Fruit fly (Drosophila melanogaster) whole organism, embryonic: ENCODE data around the gene PCNA2.

Experiments used
- CG10147 ChIP-seq: fragments of 200-800 bp; sonication (Bioruptor generic); optimal IDR thresholded peaks from 2 replicates; lab custom pipeline; 2019; ENCODE audit warnings: missing biosample characterization, mild to moderate bottlenecking, missing genetic modification characterization, moderate library complexity
- CG10366 ChIP-seq: fragments of 200-800 bp; sonication (Bioruptor generic); IDR thresholded peaks from 2 replicates; pipeline ENCODE4 v1.3.6; 2022; ENCODE audit warnings: missing biosample characterization, missing genetic modification characterization
- CG11085 ChIP-seq: fragments of 200-800 bp; sonication (Bioruptor generic); IDR thresholded peaks from 2 replicates; pipeline ENCODE4 v1.3.6; 2022; ENCODE audit warnings: missing biosample characterization, missing genetic modification characterization
- CG11560 ChIP-seq: fragments of 200-800 bp; sonication (Bioruptor generic); IDR thresholded peaks from 3 replicates; pipeline ENCODE4 v1.3.6; 2022; ENCODE audit warnings: missing biosample characterization, missing genetic modification characterization
- CG12104 ChIP-seq: fragments of 200-800 bp; sonication (Bioruptor generic); optimal IDR thresholded peaks from 3 replicates; lab custom pipeline; 2016; ENCODE audit warnings: missing biosample characterization, missing genetic modification characterization
- CG12744 ChIP-seq: fragments of 200-800 bp; sonication (Bioruptor generic); optimal IDR thresholded peaks from 2 replicates; lab custom pipeline; 2016; ENCODE audit warnings: missing biosample characterization, missing genetic modification characterization
- CG14050 ChIP-seq: fragments of 200-800 bp; sonication (Bioruptor generic); IDR thresholded peaks from 3 replicates; pipeline ENCODE4 v1.3.6; 2022; ENCODE audit warnings: missing biosample characterization, missing genetic modification characterization
- CG14667 ChIP-seq: fragments of 200-800 bp; sonication (Bioruptor generic); IDR thresholded peaks from 2 replicates; pipeline ENCODE4 v1.3.6; 2022; ENCODE audit warnings: missing biosample characterization, missing genetic modification characterization
- CG16779 ChIP-seq: fragments of 200-800 bp; sonication (Bioruptor generic); IDR thresholded peaks from 2 replicates; pipeline ENCODE4 v1.3.6; 2022; ENCODE audit warnings: missing biosample characterization, missing genetic modification characterization
- CG17359 ChIP-seq: fragments of 200-800 bp; sonication (Bioruptor generic); optimal IDR thresholded peaks from 3 replicates; lab custom pipeline; 2018; ENCODE audit warnings: missing biosample characterization, mild to moderate bottlenecking, missing genetic modification characterization, moderate library complexity
- CG30020 ChIP-seq: fragments of 200-800 bp; optimal IDR thresholded peaks from 2 replicates; lab custom pipeline; 2019; ENCODE audit warnings: missing biosample characterization, mild to moderate bottlenecking, missing genetic modification characterization, moderate library complexity
- CG31441 ChIP-seq: fragments of 200-800 bp; sonication (Bioruptor generic); IDR thresholded peaks from 2 replicates; pipeline ENCODE4 v1.3.6; 2022; ENCODE audit warnings: missing biosample characterization, missing genetic modification characterization
- CG34422 ChIP-seq: fragments of 200-800 bp; sonication (Bioruptor generic); IDR thresholded peaks from 3 replicates; pipeline ENCODE4 v1.3.6; 2022; ENCODE audit warnings: missing biosample characterization, missing genetic modification characterization
- CG4328 ChIP-seq: fragments of 200-800 bp; sonication (Bioruptor generic); optimal IDR thresholded peaks from 3 replicates; lab custom pipeline; 2017; ENCODE audit warnings: missing biosample characterization, missing genetic modification reagents, missing genetic modification characterization
- CG4617 ChIP-seq: fragments of 200-800 bp; sonication (Bioruptor generic); optimal IDR thresholded peaks from 3 replicates; lab custom pipeline; 2016; ENCODE audit warnings: missing biosample characterization, missing genetic modification characterization, borderline replicate concordance
- CG4820 ChIP-seq: fragments of 200-800 bp; sonication (Bioruptor generic); optimal IDR thresholded peaks from 3 replicates; lab custom pipeline; 2016; ENCODE audit warnings: missing biosample characterization, missing genetic modification characterization
- CG8359 ChIP-seq: fragments of 200-800 bp; sonication (Bioruptor generic); optimal IDR thresholded peaks from 2 replicates; lab custom pipeline; 2017; ENCODE audit warnings: missing biosample characterization, mild to moderate bottlenecking, missing genetic modification characterization, borderline replicate concordance
- Chrac-16 ChIP-seq: fragments of 200-800 bp; sonication (Bioruptor generic); optimal IDR thresholded peaks from 3 replicates; lab custom pipeline; 2016; ENCODE audit warnings: missing biosample characterization, missing genetic modification characterization
- D19B ChIP-seq: fragments of 200-800 bp; sonication (Bioruptor generic); optimal IDR thresholded peaks from 2 replicates; lab custom pipeline; 2017; ENCODE audit warnings: missing biosample characterization, mild to moderate bottlenecking, missing genetic modification characterization
- Dad ChIP-seq: fragments of 200-800 bp; sonication (Bioruptor generic); optimal IDR thresholded peaks from 3 replicates; lab custom pipeline; 2016; ENCODE audit warnings: missing biosample characterization, missing genetic modification characterization
- Deaf1 ChIP-seq: fragments of 200-800 bp; optimal IDR thresholded peaks from 3 replicates; lab custom pipeline; 2019; ENCODE audit warnings: missing biosample characterization, mild to moderate bottlenecking, missing genetic modification characterization, moderate library complexity
- Elba2 ChIP-seq: fragments of 200-800 bp; sonication (Bioruptor generic); optimal IDR thresholded peaks from 3 replicates; lab custom pipeline; 2016; ENCODE audit warnings: missing biosample characterization, missing genetic modification characterization
- Nf-YC ChIP-seq: fragments of 200-800 bp; optimal IDR thresholded peaks from 3 replicates; lab custom pipeline; 2019; ENCODE audit warnings: missing biosample characterization, mild to moderate bottlenecking, missing genetic modification characterization, moderate library complexity
- Poxn ChIP-seq: fragments of 200-800 bp; sonication (Bioruptor generic); IDR thresholded peaks from 2 replicates; pipeline ENCODE4 v1.3.6; 2022; ENCODE audit warnings: missing biosample characterization, missing genetic modification characterization
- Sox100B ChIP-seq: fragments of 200-800 bp; sonication (Bioruptor generic); optimal IDR thresholded peaks from 3 replicates; lab custom pipeline; 2018; ENCODE audit warnings: missing biosample characterization, mild to moderate bottlenecking, missing genetic modification characterization
- Trl ChIP-seq, 3 experiments: fragments of >200 bp in 2 of 3; fragments of 200-800 bp in 1 of 3; sonication (Bioruptor generic) in 1 of 3; optimal IDR thresholded peaks; 2 replicates in 1 of 3; 3 replicates in 2 of 3; lab custom pipeline; 2016 to 2017; ENCODE audit warnings: missing biosample characterization in 1 of 3, missing genetic modification characterization in 1 of 3
- ara ChIP-seq: fragments of 200-800 bp; sonication (Bioruptor generic); IDR thresholded peaks from 2 replicates; pipeline ENCODE4 v1.3.6; 2022; ENCODE audit warnings: missing biosample characterization, missing genetic modification characterization
- ase ChIP-seq: fragments of 200-800 bp; sonication (Bioruptor generic); IDR thresholded peaks from 3 replicates; pipeline ENCODE4 v1.3.6; 2022; ENCODE audit warnings: missing biosample characterization, missing genetic modification characterization
- bcd ChIP-seq: fragments of 200-800 bp; sonication (Bioruptor generic); optimal IDR thresholded peaks from 2 replicates; lab custom pipeline; 2017; ENCODE audit warnings: missing biosample characterization, mild to moderate bottlenecking, missing genetic modification characterization
- cad ChIP-seq: fragments of >200 bp; optimal IDR thresholded peaks from 2 replicates; lab custom pipeline; 2017; ENCODE audit warnings: missing biosample characterization, missing genetic modification characterization
- ci ChIP-seq: fragments of 200-800 bp; sonication (Bioruptor generic); IDR thresholded peaks from 3 replicates; pipeline ENCODE4 v1.3.6; 2022; ENCODE audit warnings: missing biosample characterization, missing genetic modification characterization
- dan ChIP-seq: fragments of 200-800 bp; sonication (Bioruptor generic); IDR thresholded peaks from 2 replicates; pipeline ENCODE4 v1.3.6; 2022; ENCODE audit warnings: missing biosample characterization, missing genetic modification characterization
- dm ChIP-seq: fragments of 200-800 bp; sonication (Bioruptor generic); optimal IDR thresholded peaks from 3 replicates; lab custom pipeline; 2016; ENCODE audit warnings: missing biosample characterization, missing genetic modification characterization
- esg ChIP-seq: fragments of 200-800 bp; sonication (Bioruptor generic); conservative IDR thresholded peaks from 2 replicates; pipeline ENCODE4 v1.3.6; 2022; ENCODE audit warnings: missing biosample characterization, missing genetic modification characterization
- fd96Cb ChIP-seq: fragments of 200-800 bp; sonication (Bioruptor generic); optimal IDR thresholded peaks from 2 replicates; lab custom pipeline; 2018; ENCODE audit warnings: missing biosample characterization, mild to moderate bottlenecking, missing genetic modification characterization, moderate library complexity
- grn ChIP-seq: fragments of 200-800 bp; sonication (Bioruptor generic); optimal IDR thresholded peaks from 3 replicates; lab custom pipeline; 2017; ENCODE audit warnings: missing biosample characterization, missing genetic modification characterization
- luna ChIP-seq: fragments of 200-800 bp; sonication (Bioruptor generic); optimal IDR thresholded peaks from 2 replicates; lab custom pipeline; 2016; ENCODE audit warnings: missing biosample characterization, missing genetic modification characterization
- org-1 ChIP-seq: fragments of 200-800 bp; sonication (Bioruptor generic); optimal IDR thresholded peaks from 2 replicates; lab custom pipeline; 2017; ENCODE audit warnings: missing biosample characterization, missing genetic modification characterization
- pan ChIP-seq, 4 experiments: fragments of >200 bp in 3 of 4; fragments of 200-800 bp in 1 of 4; sonication (Bioruptor generic) in 1 of 4; optimal IDR thresholded peaks in 3 of 4; IDR thresholded peaks in 1 of 4; 2 replicates each; pipeline versions ENCODE4 v1.3.6 to Lab custom; 2017 to 2022; ENCODE audit warnings: missing biosample characterization in 2 of 4, missing genetic modification characterization in 2 of 4, mixed read lengths in 1 of 4
- pum ChIP-seq: fragments of 200-800 bp; sonication (Bioruptor generic); optimal IDR thresholded peaks from 2 replicates; lab custom pipeline; 2016; ENCODE audit warnings: missing biosample characterization, missing genetic modification characterization
- pzg ChIP-seq: fragments of 200-800 bp; sonication (Bioruptor generic); optimal IDR thresholded peaks from 3 replicates; lab custom pipeline; 2018; ENCODE audit warnings: missing biosample characterization, mild to moderate bottlenecking, missing genetic modification characterization, moderate library complexity
- sc ChIP-seq, 3 experiments: fragments of >200 bp in 2 of 3; fragments of 200-800 bp in 1 of 3; sonication (Bioruptor generic) in 1 of 3; optimal IDR thresholded peaks; 2 replicates in 2 of 3; 3 replicates in 1 of 3; lab custom pipeline; 2017; ENCODE audit warnings: mild to moderate bottlenecking in 1 of 3, missing biosample characterization in 1 of 3, missing genetic modification characterization in 1 of 3, missing genetic modification reagents in 1 of 3
- sob ChIP-seq: fragments of 200-800 bp; sonication (Bioruptor generic); IDR thresholded peaks from 2 replicates; pipeline ENCODE4 v1.3.6; 2022; ENCODE audit warnings: missing biosample characterization, missing genetic modification characterization
- ssp ChIP-seq: fragments of 200-800 bp; sonication (Bioruptor generic); IDR thresholded peaks from 2 replicates; pipeline ENCODE4 v1.3.6; 2022; ENCODE audit warnings: missing biosample characterization, missing genetic modification characterization
- stwl ChIP-seq: fragments of 200-800 bp; sonication (Bioruptor generic); optimal IDR thresholded peaks from 3 replicates; lab custom pipeline; 2018; ENCODE audit warnings: missing biosample characterization, mild to moderate bottlenecking, missing genetic modification characterization, moderate library complexity
- tap ChIP-seq: fragments of 200-800 bp; optimal IDR thresholded peaks from 3 replicates; lab custom pipeline; 2019; ENCODE audit warnings: missing biosample characterization, mild to moderate bottlenecking, missing genetic modification characterization, moderate library complexity
- trh ChIP-seq: fragments of 200-800 bp; sonication (Bioruptor generic); optimal IDR thresholded peaks from 2 replicates; lab custom pipeline; 2016; ENCODE audit warnings: missing biosample characterization, missing genetic modification characterization
- zf30C ChIP-seq: fragments of 200-800 bp; sonication (Bioruptor generic); optimal IDR thresholded peaks from 3 replicates; lab custom pipeline; 2018; ENCODE audit warnings: missing biosample characterization, mild to moderate bottlenecking, missing genetic modification characterization

The PCNA2 gene

DNA sequence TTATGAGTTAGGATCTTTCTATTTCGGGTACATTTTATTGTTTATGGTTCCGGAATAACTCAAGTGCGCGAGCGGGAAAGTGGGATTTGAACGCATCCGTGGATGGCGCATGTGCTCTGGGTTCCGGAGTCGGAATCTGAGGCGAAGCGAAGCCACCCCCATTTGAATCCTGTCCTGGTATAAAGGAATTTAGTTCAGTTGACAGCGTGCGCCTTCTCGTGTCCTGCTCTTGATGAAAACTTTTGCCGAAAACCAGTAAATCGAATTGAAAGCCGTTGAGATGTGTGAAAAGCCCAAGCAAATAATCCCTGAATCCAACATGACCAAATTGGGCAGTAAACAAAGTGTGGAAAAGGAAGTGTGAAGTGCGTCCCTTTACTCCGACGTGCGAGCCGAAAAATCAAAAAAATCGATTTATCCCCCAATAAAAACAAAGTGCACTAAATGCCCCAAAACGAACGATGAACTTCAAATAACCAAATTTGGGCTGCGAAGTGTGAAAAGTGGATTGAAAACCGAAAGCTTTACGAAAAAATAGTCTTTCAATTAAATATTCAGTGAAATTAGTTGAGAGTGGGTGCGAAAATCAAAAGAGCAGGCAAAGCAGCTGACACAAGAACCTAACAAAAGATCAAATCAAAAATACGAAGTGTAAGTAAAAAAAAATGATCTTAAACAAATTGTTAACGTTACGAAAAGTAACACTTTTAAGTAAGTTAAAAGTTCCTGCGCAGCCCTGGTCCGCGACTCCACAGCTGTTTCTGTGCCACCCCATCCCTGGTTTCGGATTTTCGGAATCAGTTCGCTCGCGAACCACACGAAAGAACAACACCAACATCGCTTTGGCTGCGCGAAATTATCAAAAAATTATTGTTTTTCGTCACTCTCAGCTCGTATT lies 2.9 kb upstream of the PCNA2 start, which contains the start of gene Lar (continued):
- TF ChIP-seq dm (GFP tag; lab: Kevin White, UChicago), result peak; percentile 42
- TF ChIP-seq Trl (optimal IDR thresholded peaks at IDR 0.05; lab: Kevin White, UChicago), result no peak
- peak; percentile 49 for TF ChIP-seq Trl (GFP tag; optimal IDR thresholded peaks at IDR 0.05; lab: Kevin White, UChicago)
- peak; percentile 70 for TF ChIP-seq pum (GFP tag; lab: Kevin White, UChicago)
- peak; percentile 27; the same call in 1 of the 2 replicates for TF ChIP-seq sob (GFP tag; lab: Robert Waterston, UW)
- TF ChIP-seq org-1, result peak; percentile 33
- no peak for TF ChIP-seq ssp (GFP tag; lab: Robert Waterston, UW)
- TF ChIP-seq CG34422 (GFP tag; lab: Robert Waterston, UW), result 0 out of 3 replicates have a peak, but pooled peaks have one; percentile 78
- no peak for TF ChIP-seq cad (GFP tag; lab: Kevin White, UChicago)
- TF ChIP-seq trh, result peak; percentile 26
- peak; percentile 15 for TF ChIP-seq fd96Cb (tag; lab: Kevin White, UChicago)
- TF ChIP-seq grn (GFP tag; lab: Kevin White, UChicago), result no peak
- no peak for TF ChIP-seq CG14050 (GFP tag; lab: Robert Waterston, UW)
- no peak for TF ChIP-seq CG16779 (GFP tag; lab: Robert Waterston, UW)
- TF ChIP-seq CG12104 (GFP tag; lab: Kevin White, UChicago), result no peak
- TF ChIP-seq stwl, result peak; percentile 40
- peak; percentile 26 for TF ChIP-seq CG4328
- peak; percentile 23 for TF ChIP-seq CG8359 (GFP tag; lab: Kevin White, UChicago)
- TF ChIP-seq pan (optimal IDR thresholded peaks at IDR 0.05; lab: Kevin White, UChicago), result no peak
- TF ChIP-seq pan (GFP tag; optimal IDR thresholded peaks at IDR 0.05 in 1 of 2, IDR thresholded peaks at IDR 0.05 in 1 of 2), result peak in 1 of 2 experiments; percentile 73
- TF ChIP-seq esg (GFP tag; lab: Robert Waterston, UW), result 0 out of 2 replicates have a peak, but pooled peaks have one; percentile 9
- TF ChIP-seq Chrac-16, result peak; percentile 35
- no peak for TF ChIP-seq tap
- peak; percentile 25 for TF ChIP-seq luna (GFP tag; lab: Kevin White, UChicago)
- peak; percentile 60 for TF ChIP-seq Nf-YC
- TF ChIP-seq ase (GFP tag; lab: Robert Waterston, UW), result no peak
- TF ChIP-seq Elba2 (GFP tag; lab: Kevin White, UChicago), result no peak
- TF ChIP-seq ara (GFP tag; lab: Robert Waterston, UW), result peak; percentile 49
- TF ChIP-seq CG17359 (tag; lab: Kevin White, UChicago), result peak; percentile 49
- TF ChIP-seq pzg (GFP tag; lab: Kevin White, UChicago), result peak; percentile 79
- no peak for TF ChIP-seq CG14667 (GFP tag; lab: Robert Waterston, UW)
- TF ChIP-seq Poxn (GFP tag; lab: Robert Waterston, UW), result no peak
- peak; percentile 45 for TF ChIP-seq CG30020 (tag; lab: Kevin White, UChicago)
- TF ChIP-seq CG4617 (GFP tag; lab: Kevin White, UChicago), result peak; percentile 88
- no peak for TF ChIP-seq CG11085 (GFP tag; lab: Robert Waterston, UW)
- no peak for TF ChIP-seq Sox100B (GFP tag; lab: Kevin White, UChicago)
- TF ChIP-seq CG10147 (GFP tag; lab: Kevin White, UChicago), result peak; percentile 39
- TF ChIP-seq CG11560, result 0 out of 3 replicates have a peak, but pooled peaks have one; percentile 18
- no peak for TF ChIP-seq sc (optimal IDR thresholded peaks at IDR 0.05; lab: Kevin White, UChicago)
- TF ChIP-seq sc (GFP tag; optimal IDR thresholded peaks at IDR 0.05; lab: Kevin White, UChicago), result no peak
- TF ChIP-seq Deaf1 (tag; lab: Kevin White, UChicago), result peak; percentile 45
- TF ChIP-seq bcd (GFP tag; lab: Kevin White, UChicago), result peak; percentile 53
- peak; percentile 73; the same call in 1 of the 2 replicates for TF ChIP-seq CG31441
- TF ChIP-seq Dad (GFP tag; lab: Kevin White, UChicago), result peak; percentile 53
- no peak for TF ChIP-seq D19B (GFP tag; lab: Kevin White, UChicago)
- TF ChIP-seq ci, result peak; percentile 78
- no peak for TF ChIP-seq dan (GFP tag; lab: Robert Waterston, UW)
- peak; percentile 73; the same call in 1 of the 2 replicates for TF ChIP-seq CG10366 (GFP tag; lab: Robert Waterston, UW)
- no peak for TF ChIP-seq CG12744
- no peak for TF ChIP-seq zf30C (GFP tag; lab: Kevin White, UChicago)
- TF ChIP-seq CG4820, result peak; percentile 53
